Fruit fly (Drosophila melanogaster) whole organism, embryonic: ENCODE data around the gene neur.

Experiments
- Ada2b ChIP-seq: fragments of 200-800 bp; sonication (Bioruptor generic); IDR thresholded peaks from 2 replicates; pipeline ENCODE4 v1.3.6; 2022; ENCODE audit warnings: missing biosample characterization, missing genetic modification characterization
- B-H1 ChIP-seq: fragments of 200-800 bp; sonication (Bioruptor generic); IDR thresholded peaks from 3 replicates; pipeline ENCODE4 v1.3.6; 2022; ENCODE audit warnings: missing biosample characterization, missing genetic modification characterization
- CG10366 ChIP-seq: fragments of 200-800 bp; sonication (Bioruptor generic); IDR thresholded peaks from 2 replicates; pipeline ENCODE4 v1.3.6; 2022; ENCODE audit warnings: missing biosample characterization, missing genetic modification characterization
- CG10979 ChIP-seq: fragments of 200-800 bp; sonication (Bioruptor generic); optimal IDR thresholded peaks from 2 replicates; lab custom pipeline; 2018; ENCODE audit warnings: missing biosample characterization, mild to moderate bottlenecking, missing genetic modification characterization, moderate library complexity
- CG11504 ChIP-seq: fragments of 200-800 bp; sonication (Bioruptor generic); optimal IDR thresholded peaks from 3 replicates; lab custom pipeline; 2019; ENCODE audit warnings: missing biosample characterization, mild to moderate bottlenecking, missing genetic modification characterization, moderate library complexity
- CG13123 ChIP-seq: fragments of 200-800 bp; sonication (Bioruptor generic); optimal IDR thresholded peaks from 2 replicates; lab custom pipeline; 2016; ENCODE audit warnings: missing biosample characterization, missing genetic modification characterization
- CG14014 ChIP-seq: fragments of 200-800 bp; sonication (Bioruptor generic); IDR thresholded peaks from 2 replicates; pipeline ENCODE4 v1.3.6; 2022; ENCODE audit warnings: missing biosample characterization, missing genetic modification characterization
- CG14860 ChIP-seq: fragments of 200-800 bp; sonication (Bioruptor generic); IDR thresholded peaks from 3 replicates; pipeline ENCODE4 v1.3.6; 2022; ENCODE audit warnings: missing biosample characterization, missing genetic modification characterization; ENCODE audit not compliant: partially characterized antibody
- CG14965 ChIP-seq: fragments of 200-800 bp; sonication (Bioruptor generic); optimal IDR thresholded peaks from 2 replicates; lab custom pipeline; 2016; ENCODE audit warnings: missing biosample characterization, missing genetic modification characterization, borderline replicate concordance
- CG16779 ChIP-seq: fragments of 200-800 bp; sonication (Bioruptor generic); IDR thresholded peaks from 2 replicates; pipeline ENCODE4 v1.3.6; 2022; ENCODE audit warnings: missing biosample characterization, missing genetic modification characterization
- CG17328 ChIP-seq: fragments of 200-800 bp; sonication (Bioruptor generic); IDR thresholded peaks from 2 replicates; pipeline ENCODE4 v1.3.6; 2022; ENCODE audit warnings: missing biosample characterization, missing genetic modification characterization
- CG18262 ChIP-seq: fragments of 200-800 bp; optimal IDR thresholded peaks from 3 replicates; lab custom pipeline; 2019; ENCODE audit warnings: missing biosample characterization, mild to moderate bottlenecking, missing genetic modification characterization, moderate library complexity
- CG2120 ChIP-seq: fragments of 200-800 bp; sonication (Bioruptor generic); optimal IDR thresholded peaks from 3 replicates; lab custom pipeline; 2016; ENCODE audit warnings: missing biosample characterization, missing genetic modification characterization
- CG2678 ChIP-seq: fragments of 200-800 bp; sonication (Bioruptor generic); optimal IDR thresholded peaks from 3 replicates; lab custom pipeline; 2019; ENCODE audit warnings: missing biosample characterization, mild to moderate bottlenecking, missing genetic modification characterization, moderate library complexity
- CG34224 ChIP-seq: fragments of 200-800 bp; sonication (Bioruptor generic); IDR thresholded peaks from 3 replicates; pipeline ENCODE4 v1.3.6; 2022; ENCODE audit warnings: missing biosample characterization, missing genetic modification characterization; ENCODE audit not compliant: partially characterized antibody
- CG5245 ChIP-seq: fragments of 200-800 bp; sonication (Bioruptor generic); optimal IDR thresholded peaks from 3 replicates; lab custom pipeline; 2016; ENCODE audit warnings: missing biosample characterization, missing genetic modification characterization
- CG6175 ChIP-seq: fragments of 200-800 bp; sonication (Bioruptor generic); IDR thresholded peaks from 3 replicates; pipeline ENCODE4 v1.3.6; 2022; ENCODE audit warnings: missing biosample characterization, missing genetic modification characterization
- CG7372 ChIP-seq: fragments of 200-800 bp; sonication (Bioruptor generic); IDR thresholded peaks from 2 replicates; pipeline ENCODE4 v1.3.6; 2022; ENCODE audit warnings: missing biosample characterization, missing genetic modification characterization
- CG9727 ChIP-seq: fragments of 200-800 bp; sonication (Bioruptor generic); optimal IDR thresholded peaks from 3 replicates; lab custom pipeline; 2017; ENCODE audit warnings: missing biosample characterization, mild to moderate bottlenecking, missing genetic modification characterization
- Dek ChIP-seq: fragments of 200-800 bp; sonication (Bioruptor generic); optimal IDR thresholded peaks from 3 replicates; lab custom pipeline; 2019; ENCODE audit warnings: missing biosample characterization, mild to moderate bottlenecking, missing genetic modification characterization, moderate library complexity
- Dip2 ChIP-seq: fragments of 200-800 bp; sonication (Bioruptor generic); IDR thresholded peaks from 2 replicates; pipeline ENCODE4 v1.3.6; 2022; ENCODE audit warnings: missing biosample characterization, missing genetic modification characterization
- Hr3 ChIP-seq: fragments of 200-800 bp; sonication (Bioruptor generic); optimal IDR thresholded peaks from 3 replicates; lab custom pipeline; 2016; ENCODE audit warnings: missing biosample characterization, missing genetic modification characterization
- MESR4 ChIP-seq: fragments of 200-800 bp; sonication (Bioruptor generic); optimal IDR thresholded peaks from 2 replicates; lab custom pipeline; 2018; ENCODE audit warnings: missing biosample characterization, mild to moderate bottlenecking, missing genetic modification characterization, moderate library complexity
- Max ChIP-seq: fragments of 200-800 bp; sonication (Bioruptor generic); optimal IDR thresholded peaks from 2 replicates; lab custom pipeline; 2016; ENCODE audit warnings: missing biosample characterization, mild to moderate bottlenecking, missing genetic modification characterization
- Mrtf ChIP-seq: fragments of 200-800 bp; sonication (Bioruptor generic); IDR thresholded peaks from 3 replicates; pipeline ENCODE4 v1.3.6; 2022; ENCODE audit warnings: missing biosample characterization, missing genetic modification characterization
- NC2α ChIP-seq: fragments of 200-800 bp; sonication (Bioruptor generic); optimal IDR thresholded peaks from 2 replicates; lab custom pipeline; 2016; ENCODE audit warnings: missing biosample characterization, missing genetic modification characterization
- NK7.1 ChIP-seq: fragments of 200-800 bp; sonication (Bioruptor generic); optimal IDR thresholded peaks from 3 replicates; lab custom pipeline; 2016; ENCODE audit warnings: missing biosample characterization, missing genetic modification characterization
- Oli ChIP-seq: fragments of 200-800 bp; sonication (Bioruptor generic); optimal IDR thresholded peaks from 2 replicates; lab custom pipeline; 2018; ENCODE audit warnings: missing biosample characterization, mild to moderate bottlenecking, missing genetic modification characterization, moderate library complexity
- Ptx1 ChIP-seq: fragments of 200-800 bp; sonication (Bioruptor generic); IDR thresholded peaks from 2 replicates; pipeline ENCODE4 v1.3.6; 2022; ENCODE audit warnings: missing biosample characterization, missing genetic modification characterization
- Xrp1 ChIP-seq: fragments of 200-800 bp; sonication (Bioruptor generic); IDR thresholded peaks from 2 replicates; pipeline ENCODE4 v1.3.6; 2022; ENCODE audit warnings: missing biosample characterization, missing genetic modification characterization
- YL-1 ChIP-seq: fragments of 200-800 bp; sonication (Bioruptor generic); optimal IDR thresholded peaks from 3 replicates; lab custom pipeline; 2017; ENCODE audit warnings: missing biosample characterization, mild to moderate bottlenecking, missing genetic modification characterization
- ara ChIP-seq: fragments of 200-800 bp; sonication (Bioruptor generic); IDR thresholded peaks from 2 replicates; pipeline ENCODE4 v1.3.6; 2022; ENCODE audit warnings: missing biosample characterization, missing genetic modification characterization
- cad ChIP-seq: fragments of >200 bp; optimal IDR thresholded peaks from 2 replicates; lab custom pipeline; 2017; ENCODE audit warnings: missing biosample characterization, missing genetic modification characterization
- crc ChIP-seq: fragments of 200-800 bp; sonication (Bioruptor generic); optimal IDR thresholded peaks from 2 replicates; lab custom pipeline; 2016; ENCODE audit warnings: missing biosample characterization, missing genetic modification characterization
- crp ChIP-seq, 2 experiments: fragments of 200-800 bp; sonication (Bioruptor generic); optimal IDR thresholded peaks; 2 replicates in 1 of 2; 3 replicates in 1 of 2; lab custom pipeline; 2017; ENCODE audit warnings: missing biosample characterization in 2 of 2, missing genetic modification characterization in 2 of 2, mild to moderate bottlenecking in 1 of 2, moderate library complexity in 1 of 2
- da ChIP-seq: fragments of 200-800 bp; sonication (Bioruptor generic); optimal IDR thresholded peaks from 2 replicates; lab custom pipeline; 2016; ENCODE audit warnings: missing biosample characterization, missing genetic modification characterization
- dati ChIP-seq: fragments of 200-800 bp; sonication (Bioruptor generic); IDR thresholded peaks from 2 replicates; pipeline ENCODE4 v1.3.6; 2022; ENCODE audit warnings: missing biosample characterization, missing genetic modification characterization
- eve ChIP-seq, 2 experiments: fragments of >200 bp; optimal IDR thresholded peaks; 2 replicates each; lab custom pipeline; 2017; ENCODE audit warnings: missing biosample characterization in 2 of 2, missing genetic modification characterization in 2 of 2
- fd96Cb ChIP-seq: fragments of 200-800 bp; sonication (Bioruptor generic); optimal IDR thresholded peaks from 2 replicates; lab custom pipeline; 2018; ENCODE audit warnings: missing biosample characterization, mild to moderate bottlenecking, missing genetic modification characterization, moderate library complexity
- ken ChIP-seq: fragments of 200-800 bp; sonication (Bioruptor generic); IDR thresholded peaks from 3 replicates; pipeline ENCODE4 v1.3.6; 2022; ENCODE audit warnings: missing biosample characterization, missing genetic modification characterization
- klu ChIP-seq: fragments of 200-800 bp; sonication (Bioruptor generic); IDR thresholded peaks from 2 replicates; pipeline ENCODE4 v1.3.6; 2022; ENCODE audit warnings: missing biosample characterization, missing genetic modification characterization
- nom ChIP-seq: fragments of 200-800 bp; sonication (Bioruptor generic); optimal IDR thresholded peaks from 2 replicates; lab custom pipeline; 2017; ENCODE audit warnings: missing biosample characterization, missing genetic modification characterization, mild to moderate bottlenecking, moderate library complexity, missing genetic modification reagents
- pho ChIP-seq: fragments of 200-800 bp; sonication (Bioruptor generic); optimal IDR thresholded peaks from 2 replicates; lab custom pipeline; 2016; ENCODE audit warnings: missing biosample characterization, missing genetic modification characterization
- pzg ChIP-seq: fragments of 200-800 bp; sonication (Bioruptor generic); optimal IDR thresholded peaks from 3 replicates; lab custom pipeline; 2018; ENCODE audit warnings: missing biosample characterization, mild to moderate bottlenecking, missing genetic modification characterization, moderate library complexity
- ranshi ChIP-seq: fragments of 200-800 bp; sonication (Bioruptor generic); IDR thresholded peaks from 2 replicates; pipeline ENCODE4 v1.3.6; 2022; ENCODE audit warnings: missing biosample characterization, missing genetic modification characterization
- row ChIP-seq: fragments of 200-800 bp; sonication (Bioruptor generic); IDR thresholded peaks from 3 replicates; pipeline ENCODE4 v1.3.6; 2022; ENCODE audit warnings: missing biosample characterization, missing genetic modification characterization
- slp2 ChIP-seq: fragments of 200-800 bp; sonication (Bioruptor generic); optimal IDR thresholded peaks from 2 replicates; lab custom pipeline; 2016; ENCODE audit warnings: missing biosample characterization, missing genetic modification characterization
- unc-4 ChIP-seq: fragments of 200-800 bp; sonication (Bioruptor generic); IDR thresholded peaks from 2 replicates; pipeline ENCODE4 v1.3.6; 2022; ENCODE audit warnings: missing biosample characterization, missing genetic modification characterization; ENCODE audit not compliant: partially characterized antibody
- usp ChIP-seq: fragments of >200 bp; optimal IDR thresholded peaks from 2 replicates; lab custom pipeline; 2017; ENCODE audit warnings: missing biosample characterization, missing genetic modification characterization
- vvl ChIP-seq: fragments of 200-800 bp; sonication (Bioruptor generic); IDR thresholded peaks from 2 replicates; pipeline ENCODE4 v1.3.6; 2022; ENCODE audit warnings: missing biosample characterization, missing genetic modification characterization

Gene neur

dm6 chr3R:9055119-9056105 lies 16.1 kb upstream of the neur start (continued):
- TF ChIP-seq CG14965 (GFP tag; lab: Kevin White, UChicago), result no peak
- peak; percentile 3 for TF ChIP-seq MESR4 (GFP tag; lab: Kevin White, UChicago)
- no peak for TF ChIP-seq eve (GFP tag; optimal IDR thresholded peaks at IDR 0.05; lab: Kevin White, UChicago)
- TF ChIP-seq crc (GFP tag; lab: Kevin White, UChicago), result peak; percentile 71
- peak; percentile 46 for TF ChIP-seq NC2α (GFP tag; lab: Kevin White, UChicago)
- peak; percentile 98 for TF ChIP-seq CG2678
- peak; percentile 94 for TF ChIP-seq Oli
- no peak for TF ChIP-seq CG16779 (GFP tag; lab: Robert Waterston, UW)
- TF ChIP-seq CG34224 (GFP tag; lab: Robert Waterston, UW), result no peak
- TF ChIP-seq Xrp1, result no peak
- peak; percentile 82 for TF ChIP-seq CG13123 (GFP tag; lab: Kevin White, UChicago)
- peak; percentile 68 for TF ChIP-seq nom (GFP tag; lab: Kevin White, UChicago)
- no peak for TF ChIP-seq Mrtf (GFP tag; lab: Robert Waterston, UW)
- TF ChIP-seq Dek (tag; lab: Kevin White, UChicago), result peak; percentile 95
- peak; percentile 47 for TF ChIP-seq YL-1 (GFP tag; lab: Kevin White, UChicago)
- no peak for TF ChIP-seq CG6175 (GFP tag; lab: Robert Waterston, UW)
- no peak for TF ChIP-seq ken (GFP tag; lab: Robert Waterston, UW)
- no peak for TF ChIP-seq CG7372 (GFP tag; lab: Robert Waterston, UW)
- no peak for TF ChIP-seq usp (GFP tag; lab: Kevin White, UChicago)
- peak; percentile 96 for TF ChIP-seq CG11504 (tag; lab: Kevin White, UChicago)
- peak; percentile 72 for TF ChIP-seq pho
- no peak for TF ChIP-seq vvl (GFP tag; lab: Robert Waterston, UW)
- peak; percentile 94 for TF ChIP-seq CG2120 (GFP tag; lab: Kevin White, UChicago)
- TF ChIP-seq dati, result no peak
- peak; percentile 37 for TF ChIP-seq NK7.1 (GFP tag; lab: Kevin White, UChicago)
- peak; percentile 81 for TF ChIP-seq CG5245 (GFP tag; lab: Kevin White, UChicago)
- TF ChIP-seq row (GFP tag; lab: Robert Waterston, UW), result no peak
- no peak for TF ChIP-seq CG14014
- no peak for TF ChIP-seq ranshi (GFP tag; lab: Robert Waterston, UW)
- peak; percentile 93 for TF ChIP-seq CG9727 (GFP tag; lab: Kevin White, UChicago)
- TF ChIP-seq CG14860 (GFP tag; lab: Robert Waterston, UW), result no peak
- TF ChIP-seq fd96Cb, result peak; percentile 93
- TF ChIP-seq ara (GFP tag; lab: Robert Waterston, UW), result no peak
- TF ChIP-seq unc-4 (GFP tag; lab: Robert Waterston, UW), result no peak
- peak in 1 of 2 experiments; percentile 47 for TF ChIP-seq crp (GFP tag; optimal IDR thresholded peaks at IDR 0.05; lab: Kevin White, UChicago)
- no peak for TF ChIP-seq CG17328 (GFP tag; lab: Robert Waterston, UW)
- no peak for TF ChIP-seq B-H1 (GFP tag; lab: Robert Waterston, UW)
- TF ChIP-seq pzg (GFP tag; lab: Kevin White, UChicago), result no peak
- peak; percentile 33 for TF ChIP-seq slp2 (GFP tag; lab: Kevin White, UChicago)
- peak; percentile 94 for TF ChIP-seq CG10979
- no peak for TF ChIP-seq da (GFP tag; lab: Kevin White, UChicago)
- TF ChIP-seq CG10366 (GFP tag; lab: Robert Waterston, UW), result no peak
- peak; percentile 86 for TF ChIP-seq Max (GFP tag; lab: Kevin White, UChicago)
- no peak for TF ChIP-seq Ada2b
- TF ChIP-seq Ptx1 (GFP tag; lab: Robert Waterston, UW), result no peak
- peak; percentile 93 for TF ChIP-seq CG18262
- no peak for TF ChIP-seq klu (GFP tag; lab: Robert Waterston, UW)
- TF ChIP-seq Dip2 (GFP tag; lab: Robert Waterston, UW), result no peak
- TF ChIP-seq cad (GFP tag; lab: Kevin White, UChicago), result no peak
- TF ChIP-seq Hr3 (GFP tag; lab: Kevin White, UChicago), result peak; percentile 88
